Worm (Caenorhabditis elegans): ENCODE measurements around the gene jbts-14.

Gene jbts-14

DNA sequence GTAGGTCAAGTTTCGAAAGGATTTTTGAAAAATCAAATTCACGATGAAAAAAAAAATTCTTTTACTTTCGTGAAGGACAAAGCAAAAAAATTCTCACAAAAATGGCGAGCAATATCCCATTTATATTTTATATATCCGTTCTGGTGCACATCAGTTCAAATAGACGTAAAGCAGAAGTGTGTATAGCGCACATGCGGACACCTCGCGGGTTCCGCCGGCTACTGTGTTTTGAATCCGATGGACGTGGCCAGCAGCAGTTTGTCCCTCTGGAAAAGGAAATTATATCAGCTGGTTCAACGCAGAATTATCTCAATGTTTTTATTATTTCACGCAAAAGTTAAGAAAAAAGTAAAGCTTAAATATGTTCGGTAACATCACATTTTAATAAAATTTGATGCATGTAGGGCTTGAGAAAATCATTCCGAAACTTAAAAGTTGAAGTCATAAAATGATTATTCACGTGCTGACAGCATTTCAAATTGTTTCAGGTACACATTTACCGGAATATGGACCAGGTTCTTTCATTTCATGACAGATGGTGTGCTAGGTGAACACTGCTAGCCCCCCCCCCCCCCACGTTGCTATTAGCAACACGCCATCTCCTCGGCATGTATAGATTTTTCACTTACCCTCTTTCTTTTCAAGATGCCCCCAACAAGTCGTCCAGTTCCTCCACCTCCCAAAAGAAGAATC, at the start of gene jbts-14:
Gene jbts-14 (plus strand): TSS at position 643 of the 693 bp plus-strand sequence.
- no peak for TF ChIP-seq egl-13 (tag; optimal IDR thresholded peaks at IDR 0.05)
- no peak for TF ChIP-seq mab-9 (GFP tag; IDR thresholded peaks at IDR 0.05)
- TF ChIP-seq C34B4.2 (tag; optimal IDR thresholded peaks at IDR 0.05) = no peak
- TF ChIP-seq ceh-90 (tag; optimal IDR thresholded peaks at IDR 0.05) = no peak
- TF ChIP-seq snpc-4 (tag; optimal IDR thresholded peaks at IDR 0.05) = peak; percentile 76
- no peak for TF ChIP-seq grh-1 (GFP tag; IDR thresholded peaks at IDR 0.05)

- TF ChIP-seq isw-1 (GFP tag; IDR thresholded peaks at IDR 0.05) (no peak), blmp-1 (tag; optimal IDR thresholded peaks at IDR 0.05) (peak; percentile 54), elt-3 (tag; optimal IDR thresholded peaks at IDR 0.05) (peak in 2 of 6 experiments; percentile 7 to 46), hlh-4 (tag; optimal IDR thresholded peaks at IDR 0.05) (no peak), nhr-85 (tag) (peak; percentile 51)
Observed at ce11 chrX:8656019-8656418, 48.1 kb upstream of the jbts-14 start.

ce11 chrX:8659521-8659920, 44.6 kb upstream of the jbts-14 start:
- peak in 1 of 2 experiments; percentile 18 for TF ChIP-seq lsy-2 (tag; optimal IDR thresholded peaks at IDR 0.05)
- peak; percentile 1 for TF ChIP-seq nhr-85 (tag)
- TF ChIP-seq fkh-8 (tag; optimal IDR thresholded peaks at IDR 0.05) = no peak
- peak; percentile 80 for TF ChIP-seq ces-1 (GFP tag; optimal IDR thresholded peaks at IDR 0.05)
- no peak for TF ChIP-seq ceh-8 (GFP tag; optimal IDR thresholded peaks at IDR 0.05)
- no peak for TF ChIP-seq pax-3 (tag; optimal IDR thresholded peaks at IDR 0.05)
- TF ChIP-seq elt-3 (tag; optimal IDR thresholded peaks at IDR 0.05) = peak in 1 of 6 experiments; percentile 69
- TF ChIP-seq ceh-88 (GFP tag; IDR thresholded peaks at IDR 0.05) = no peak
- TF ChIP-seq mef-2 (tag; optimal IDR thresholded peaks at IDR 0.05) = no peak
- TF ChIP-seq ceh-90 (tag; optimal IDR thresholded peaks at IDR 0.05) = no peak
- TF ChIP-seq unc-86 (tag; optimal IDR thresholded peaks at IDR 0.05) = no peak
- no peak for TF ChIP-seq lin-39 (tag; optimal IDR thresholded peaks at IDR 0.05)
- no peak for TF ChIP-seq unc-98 (GFP tag; IDR thresholded peaks at IDR 0.05)
- no peak for TF ChIP-seq egl-27 (tag; optimal IDR thresholded peaks at IDR 0.05)
- TF ChIP-seq snu-23 (GFP tag; optimal IDR thresholded peaks at IDR 0.05) = peak; percentile 21
- no peak for TF ChIP-seq fkh-10 (GFP tag; optimal IDR thresholded peaks at IDR 0.05)
- no peak for TF ChIP-seq ztf-11 (tag; optimal IDR thresholded peaks at IDR 0.05)
- TF ChIP-seq nhr-47 (tag; optimal IDR thresholded peaks at IDR 0.05) = peak; percentile 8
- TF ChIP-seq unc-30 (tag; optimal IDR thresholded peaks at IDR 0.05) = no peak
- no peak for TF ChIP-seq ets-5 (GFP tag; IDR thresholded peaks at IDR 0.05)
- peak; percentile 21 for TF ChIP-seq nhr-20 (tag; optimal IDR thresholded peaks at IDR 0.05)
- peak; percentile 92 for TF ChIP-seq blmp-1 (tag; optimal IDR thresholded peaks at IDR 0.05)
- no peak for TF ChIP-seq pqm-1 (tag; optimal IDR thresholded peaks at IDR 0.05)
- peak; percentile 22 for TF ChIP-seq nhr-71 (tag; optimal IDR thresholded peaks at IDR 0.05)
- no peak for TF ChIP-seq fos-1 (tag; optimal IDR thresholded peaks at IDR 0.05)
- no peak for TF ChIP-seq hlh-17 (GFP tag; optimal IDR thresholded peaks at IDR 0.05; ENCODE audit: borderline replicate concordance)
- TF ChIP-seq lin-14 (GFP tag; optimal IDR thresholded peaks at IDR 0.05) = peak; percentile 75
- no peak for TF ChIP-seq dsc-1 (tag; optimal IDR thresholded peaks at IDR 0.05)
- peak in 1 of 2 experiments; percentile 1 for TF ChIP-seq lin-35 (GFP tag; optimal IDR thresholded peaks at IDR 0.05)
- no peak for TF ChIP-seq lin-15B (tag; optimal IDR thresholded peaks at IDR 0.05)
- TF ChIP-seq aha-1 (tag; optimal IDR thresholded peaks at IDR 0.05) = no peak
- TF ChIP-seq aly-2 (tag; optimal IDR thresholded peaks at IDR 0.05) = no peak
- TF ChIP-seq C16A3.4 (tag; optimal IDR thresholded peaks at IDR 0.05) = no peak

Data from whole organism, L1 larva.